Worm (Caenorhabditis elegans) whole organism, young adult: ENCODE measurements around the gene malt-1.

Source experiments
- F33H1.4 ChIP-seq: fragments of 200-800 bp; sonication (Bioruptor generic); IDR thresholded peaks from 2 replicates; pipeline ENCODE4 v1.3.6; 2022; ENCODE audit warnings: missing genetic modification reagents, missing genetic modification characterization, missing compliant biosample characterization
- Y53F4B.3 ChIP-seq: fragments of 200-800 bp; sonication (Bioruptor generic); IDR thresholded peaks from 2 replicates; pipeline ENCODE4 v1.3.6; 2022; ENCODE audit warnings: missing genetic modification reagents, missing genetic modification characterization, missing compliant biosample characterization
- ama-1 ChIP-seq, 3 experiments: fragments of 150-350 bp in 1 of 3; sonication (generic microtip) in 2 of 3; optimal IDR thresholded peaks; 2 replicates each; lab custom pipeline; 2014 to 2018; ENCODE audit warnings: missing biosample characterization in 2 of 3, missing genetic modification characterization in 2 of 3, missing genetic modification reagents in 2 of 3
- bed-2 ChIP-seq: fragments of 200-800 bp; sonication (Bioruptor generic); IDR thresholded peaks from 2 replicates; pipeline ENCODE4 v1.3.6; 2022; ENCODE audit warnings: missing genetic modification reagents, missing genetic modification characterization, missing compliant biosample characterization
- him-1 ChIP-seq: sonication (generic microtip); optimal IDR thresholded peaks from 2 replicates; lab custom pipeline; 2016; ENCODE audit warnings: missing genotype, missing genetic modification reagents, missing genetic modification characterization, missing compliant biosample characterization
- hmg-1.2 ChIP-seq: fragments of 200-800 bp; sonication (Bioruptor generic); IDR thresholded peaks from 2 replicates; pipeline ENCODE4 v1.3.6; 2022; ENCODE audit warnings: missing genetic modification reagents, missing genetic modification characterization, missing compliant biosample characterization
- nfya-1 ChIP-seq: sonication (generic microtip); optimal IDR thresholded peaks from 2 replicates; lab custom pipeline; 2017; ENCODE audit warnings: antibody characterized with exemption, missing compliant biosample characterization, missing genetic modification characterization, borderline replicate concordance; ENCODE audit not compliant: insufficient read depth
- nhr-179 ChIP-seq: sonication (generic microtip); optimal IDR thresholded peaks from 2 replicates; lab custom pipeline; 2016; ENCODE audit warnings: mild to moderate bottlenecking, missing genetic modification characterization, missing compliant biosample characterization
- nhr-27 ChIP-seq: fragments of 200-800 bp; sonication (Bioruptor generic); optimal IDR thresholded peaks from 2 replicates; lab custom pipeline; 2018; ENCODE audit warnings: mild to moderate bottlenecking, missing genetic modification characterization, moderate library complexity, missing compliant biosample characterization
- pha-4 ChIP-seq: fragments of 150-350 bp; sonication (generic microtip); optimal IDR thresholded peaks from 2 replicates; lab custom pipeline; 2014; ENCODE audit warnings: missing biosample characterization, missing genetic modification reagents, missing genetic modification characterization
- rcor-1 ChIP-seq: fragments of 200-800 bp; sonication (Bioruptor generic); IDR thresholded peaks from 2 replicates; pipeline ENCODE4 v1.3.6; 2022; ENCODE audit warnings: missing genetic modification reagents, missing genetic modification characterization, missing compliant biosample characterization
- snpc-4 ChIP-seq, 5 experiments: fragments of 150-350 bp in 1 of 5; sonication (generic microtip) in 4 of 5; optimal IDR thresholded peaks; 2 replicates each; lab custom pipeline; 2014 to 2018; ENCODE audit warnings: missing genetic modification characterization in 5 of 5, missing biosample characterization in 3 of 5, antibody characterized with exemption in 2 of 5, mild to moderate bottlenecking in 2 of 5, missing compliant biosample characterization in 2 of 5, missing genotype in 2 of 5, moderate library complexity in 2 of 5, missing genetic modification reagents in 1 of 5
- unc-130 ChIP-seq: sonication (generic microtip); optimal IDR thresholded peaks from 2 replicates; lab custom pipeline; 2016; ENCODE audit warnings: missing genetic modification reagents, missing genetic modification characterization, missing compliant biosample characterization

ce11 chrII:6973501-6973900, 22.4 kb upstream of the malt-1 start, which contains the start of gene sod-1:
- no peak for TF ChIP-seq F33H1.4 (GFP tag; lab: Robert Waterston, UW)
- no peak for TF ChIP-seq snpc-4 (GFP tag; optimal IDR thresholded peaks at IDR 0.05; lab: Kevin White, UChicago)
- no peak for TF ChIP-seq snpc-4 (tag; optimal IDR thresholded peaks at IDR 0.05; lab: Kevin White, UChicago)
- no peak for TF ChIP-seq unc-130
- TF ChIP-seq hmg-1.2 (GFP tag; lab: Robert Waterston, UW), result no peak
- no peak for TF ChIP-seq nfya-1 (tag; lab: Kevin White, UChicago)
- no peak for TF ChIP-seq rcor-1
- TF ChIP-seq bed-2, result no peak
- TF ChIP-seq nhr-27, result no peak
- no peak for TF ChIP-seq ama-1 (optimal IDR thresholded peaks at IDR 0.05; lab: Kevin White, UChicago)
- TF ChIP-seq ama-1 (GFP tag; optimal IDR thresholded peaks at IDR 0.05; lab: Kevin White, UChicago), result no peak
- TF ChIP-seq pha-4 (tag; lab: Kevin White, UChicago), result no peak
- TF ChIP-seq Y53F4B.3 (GFP tag; lab: Robert Waterston, UW), result no peak
- no peak for TF ChIP-seq nhr-179
- TF ChIP-seq him-1 (tag; lab: Kevin White, UChicago), result no peak
